Fruit fly (Drosophila melanogaster) whole organism, embryonic: ENCODE data around the gene Kdm2.

Experiments used
- Atf6 ChIP-seq: fragments of 200-800 bp; sonication (Bioruptor generic); IDR thresholded peaks from 2 replicates; pipeline ENCODE4 v1.3.6; 2022; ENCODE audit warnings: missing biosample characterization, missing genetic modification characterization
- BEAF-32 ChIP-seq: fragments of 200-800 bp; sonication (Bioruptor generic); optimal IDR thresholded peaks from 3 replicates; lab custom pipeline; 2017; ENCODE audit warnings: missing biosample characterization, missing genetic modification characterization, mild to moderate bottlenecking, moderate library complexity, missing genetic modification reagents
- CG10267 ChIP-seq: fragments of 200-800 bp; sonication (Bioruptor generic); optimal IDR thresholded peaks from 2 replicates; lab custom pipeline; 2018; ENCODE audit warnings: missing biosample characterization, mild to moderate bottlenecking, missing genetic modification characterization, moderate library complexity
- CG10979 ChIP-seq: fragments of 200-800 bp; sonication (Bioruptor generic); optimal IDR thresholded peaks from 2 replicates; lab custom pipeline; 2018; ENCODE audit warnings: missing biosample characterization, mild to moderate bottlenecking, missing genetic modification characterization, moderate library complexity
- CG11504 ChIP-seq: fragments of 200-800 bp; sonication (Bioruptor generic); optimal IDR thresholded peaks from 3 replicates; lab custom pipeline; 2019; ENCODE audit warnings: missing biosample characterization, mild to moderate bottlenecking, missing genetic modification characterization, moderate library complexity
- CG11695 ChIP-seq: fragments of 200-800 bp; sonication (Bioruptor generic); IDR thresholded peaks from 3 replicates; pipeline ENCODE4 v1.3.6; 2022; ENCODE audit warnings: missing biosample characterization, missing genetic modification characterization
- CG14710 ChIP-seq: fragments of 200-800 bp; sonication (Bioruptor generic); optimal IDR thresholded peaks from 3 replicates; lab custom pipeline; 2019; ENCODE audit warnings: missing biosample characterization, mild to moderate bottlenecking, missing genetic modification characterization, moderate library complexity
- CG17186 ChIP-seq: fragments of 200-800 bp; sonication (Bioruptor generic); optimal IDR thresholded peaks from 3 replicates; lab custom pipeline; 2017; ENCODE audit warnings: missing biosample characterization, missing genetic modification reagents, missing genetic modification characterization
- CG30020 ChIP-seq: fragments of 200-800 bp; optimal IDR thresholded peaks from 2 replicates; lab custom pipeline; 2019; ENCODE audit warnings: missing biosample characterization, mild to moderate bottlenecking, missing genetic modification characterization, moderate library complexity
- CG32767 ChIP-seq: fragments of 200-800 bp; sonication (Bioruptor generic); IDR thresholded peaks from 2 replicates; pipeline ENCODE4 v1.3.6; 2022; ENCODE audit warnings: missing biosample characterization, missing genetic modification characterization
- CG4282 ChIP-seq: fragments of 200-800 bp; sonication (Bioruptor generic); optimal IDR thresholded peaks from 2 replicates; lab custom pipeline; 2016; ENCODE audit warnings: missing biosample characterization, missing genetic modification characterization
- CG7271 ChIP-seq: fragments of 200-800 bp; sonication (Bioruptor generic); optimal IDR thresholded peaks from 2 replicates; lab custom pipeline; 2018; ENCODE audit warnings: missing biosample characterization, mild to moderate bottlenecking, missing genetic modification characterization, moderate library complexity
- CG7556 ChIP-seq: fragments of 200-800 bp; sonication (Bioruptor generic); optimal IDR thresholded peaks from 2 replicates; lab custom pipeline; 2017; ENCODE audit warnings: missing biosample characterization, mild to moderate bottlenecking, missing genetic modification characterization
- CG7786 ChIP-seq: fragments of 200-800 bp; sonication (Bioruptor generic); optimal IDR thresholded peaks from 2 replicates; lab custom pipeline; 2016; ENCODE audit warnings: missing biosample characterization, missing genetic modification characterization
- CG7963 ChIP-seq: fragments of 200-800 bp; sonication (Bioruptor generic); IDR thresholded peaks from 3 replicates; pipeline ENCODE4 v1.3.6; 2022; ENCODE audit warnings: missing biosample characterization, missing genetic modification characterization; ENCODE audit not compliant: partially characterized antibody
- CG7987 ChIP-seq: fragments of 200-800 bp; sonication (Bioruptor generic); optimal IDR thresholded peaks from 2 replicates; lab custom pipeline; 2018; ENCODE audit warnings: missing biosample characterization, mild to moderate bottlenecking, missing genetic modification characterization, moderate library complexity
- CG8388 ChIP-seq: fragments of 200-800 bp; sonication (Bioruptor generic); optimal IDR thresholded peaks from 2 replicates; lab custom pipeline; 2019; ENCODE audit warnings: missing biosample characterization, mild to moderate bottlenecking, missing genetic modification characterization, moderate library complexity
- CG9437 ChIP-seq: fragments of 200-800 bp; sonication (Bioruptor generic); optimal IDR thresholded peaks from 2 replicates; lab custom pipeline; 2018; ENCODE audit warnings: missing biosample characterization, mild to moderate bottlenecking, missing genetic modification characterization
- CrebB ChIP-seq: fragments of 200-800 bp; sonication (Bioruptor generic); optimal IDR thresholded peaks from 3 replicates; lab custom pipeline; 2018; ENCODE audit warnings: missing biosample characterization, mild to moderate bottlenecking, missing genetic modification characterization
- Dfd ChIP-seq, 2 experiments: fragments of >200 bp; optimal IDR thresholded peaks; 2 replicates each; lab custom pipeline; 2017; ENCODE audit warnings: missing biosample characterization in 2 of 2, missing genetic modification characterization in 2 of 2
- E2f1 ChIP-seq: fragments of 200-800 bp; sonication (Bioruptor generic); IDR thresholded peaks from 2 replicates; pipeline ENCODE4 v1.3.6; 2022; ENCODE audit warnings: missing biosample characterization, missing genetic modification characterization
- HmgD ChIP-seq: fragments of 200-800 bp; sonication (Bioruptor generic); optimal IDR thresholded peaks from 3 replicates; lab custom pipeline; 2016; ENCODE audit warnings: missing biosample characterization, missing genetic modification characterization
- MESR4 ChIP-seq: fragments of 200-800 bp; sonication (Bioruptor generic); optimal IDR thresholded peaks from 2 replicates; lab custom pipeline; 2018; ENCODE audit warnings: missing biosample characterization, mild to moderate bottlenecking, missing genetic modification characterization, moderate library complexity
- Oaz ChIP-seq: fragments of 200-800 bp; sonication (Bioruptor generic); IDR thresholded peaks from 2 replicates; pipeline ENCODE4 v1.3.6; 2022; ENCODE audit warnings: missing biosample characterization, missing genetic modification characterization
- Oli ChIP-seq: fragments of 200-800 bp; sonication (Bioruptor generic); optimal IDR thresholded peaks from 2 replicates; lab custom pipeline; 2018; ENCODE audit warnings: missing biosample characterization, mild to moderate bottlenecking, missing genetic modification characterization, moderate library complexity
- PHDP ChIP-seq: fragments of 200-800 bp; sonication (Bioruptor generic); optimal IDR thresholded peaks from 3 replicates; lab custom pipeline; 2018; ENCODE audit warnings: missing biosample characterization, mild to moderate bottlenecking, missing genetic modification characterization, moderate library complexity
- Sry-δ ChIP-seq: fragments of 200-800 bp; sonication (Bioruptor generic); optimal IDR thresholded peaks from 2 replicates; lab custom pipeline; 2016; ENCODE audit warnings: missing biosample characterization, missing genetic modification characterization
- Stat92E ChIP-seq, 3 experiments: fragments of >200 bp in 2 of 3; fragments of 200-800 bp in 1 of 3; sonication (Bioruptor generic) in 1 of 3; optimal IDR thresholded peaks; 2 replicates each; lab custom pipeline; 2017 to 2019; ENCODE audit warnings: missing biosample characterization in 3 of 3, missing genetic modification characterization in 3 of 3, mild to moderate bottlenecking in 1 of 3, moderate library complexity in 1 of 3
- Xbp1 ChIP-seq: fragments of 200-800 bp; sonication (Bioruptor generic); optimal IDR thresholded peaks from 3 replicates; lab custom pipeline; 2016; ENCODE audit warnings: missing biosample characterization, mild to moderate bottlenecking, missing genetic modification characterization
- Xrp1 ChIP-seq: fragments of 200-800 bp; sonication (Bioruptor generic); IDR thresholded peaks from 2 replicates; pipeline ENCODE4 v1.3.6; 2022; ENCODE audit warnings: missing biosample characterization, missing genetic modification characterization
- ato ChIP-seq: fragments of 200-800 bp; sonication (Bioruptor generic); IDR thresholded peaks from 2 replicates; pipeline ENCODE4 v1.3.6; 2022; ENCODE audit warnings: missing biosample characterization, missing genetic modification characterization; ENCODE audit not compliant: partially characterized antibody
- bigmax ChIP-seq: fragments of 200-800 bp; sonication (Bioruptor generic); optimal IDR thresholded peaks from 2 replicates; lab custom pipeline; 2018; ENCODE audit warnings: missing biosample characterization, mild to moderate bottlenecking, missing genetic modification characterization
- cwo ChIP-seq: fragments of 200-800 bp; sonication (Bioruptor generic); optimal IDR thresholded peaks from 3 replicates; lab custom pipeline; 2017; ENCODE audit warnings: missing biosample characterization, missing genetic modification characterization, mild to moderate bottlenecking, moderate library complexity, missing genetic modification reagents
- emc ChIP-seq: fragments of 200-800 bp; sonication (Bioruptor generic); optimal IDR thresholded peaks from 2 replicates; lab custom pipeline; 2016; ENCODE audit warnings: missing biosample characterization, missing genetic modification characterization
- ind ChIP-seq: fragments of 200-800 bp; sonication (Bioruptor generic); optimal IDR thresholded peaks from 3 replicates; lab custom pipeline; 2016; ENCODE audit warnings: missing biosample characterization, missing genetic modification characterization
- jumu ChIP-seq: fragments of 200-800 bp; sonication (Bioruptor generic); optimal IDR thresholded peaks from 3 replicates; lab custom pipeline; 2016; ENCODE audit warnings: missing biosample characterization, missing genetic modification characterization
- klu ChIP-seq: fragments of 200-800 bp; sonication (Bioruptor generic); IDR thresholded peaks from 2 replicates; pipeline ENCODE4 v1.3.6; 2022; ENCODE audit warnings: missing biosample characterization, missing genetic modification characterization
- lmd ChIP-seq: fragments of 200-800 bp; sonication (Bioruptor generic); IDR thresholded peaks from 2 replicates; pipeline ENCODE4 v1.3.6; 2022; ENCODE audit warnings: missing biosample characterization, missing genetic modification characterization
- nerfin-1 ChIP-seq: fragments of 200-800 bp; sonication (Bioruptor generic); optimal IDR thresholded peaks from 3 replicates; lab custom pipeline; 2019; ENCODE audit warnings: missing biosample characterization, mild to moderate bottlenecking, missing genetic modification characterization, moderate library complexity
- pan ChIP-seq, 4 experiments: fragments of >200 bp in 3 of 4; fragments of 200-800 bp in 1 of 4; sonication (Bioruptor generic) in 1 of 4; optimal IDR thresholded peaks in 3 of 4; IDR thresholded peaks in 1 of 4; 2 replicates each; pipeline versions ENCODE4 v1.3.6 to Lab custom; 2017 to 2022; ENCODE audit warnings: missing biosample characterization in 2 of 4, missing genetic modification characterization in 2 of 4, mixed read lengths in 1 of 4
- pb ChIP-seq: fragments of 200-800 bp; sonication (Bioruptor generic); optimal IDR thresholded peaks from 3 replicates; lab custom pipeline; 2016; ENCODE audit warnings: missing biosample characterization, missing genetic modification characterization
- pfk ChIP-seq: fragments of 200-800 bp; sonication (Bioruptor generic); optimal IDR thresholded peaks from 2 replicates; lab custom pipeline; 2018; ENCODE audit warnings: missing biosample characterization, mild to moderate bottlenecking, missing genetic modification characterization, moderate library complexity
- pita ChIP-seq: fragments of 200-800 bp; sonication (Bioruptor generic); optimal IDR thresholded peaks from 2 replicates; lab custom pipeline; 2017; ENCODE audit warnings: missing biosample characterization, mild to moderate bottlenecking, missing genetic modification characterization
- psq ChIP-seq: fragments of 200-800 bp; sonication (Bioruptor generic); optimal IDR thresholded peaks from 2 replicates; lab custom pipeline; 2017; ENCODE audit warnings: missing biosample characterization, missing genetic modification characterization
- run ChIP-seq: fragments of 200-800 bp; sonication (Bioruptor generic); optimal IDR thresholded peaks from 3 replicates; lab custom pipeline; 2018; ENCODE audit warnings: missing biosample characterization, mild to moderate bottlenecking, missing genetic modification characterization
- schlank ChIP-seq: fragments of 200-800 bp; sonication (Bioruptor generic); optimal IDR thresholded peaks from 2 replicates; lab custom pipeline; 2018; ENCODE audit warnings: missing biosample characterization, mild to moderate bottlenecking, missing genetic modification characterization
- sens ChIP-seq: fragments of 200-800 bp; sonication (Bioruptor generic); peaks from one replicate; lab custom pipeline; 2016; ENCODE audit warnings: missing biosample characterization, missing genetic modification characterization
- tap ChIP-seq: fragments of 200-800 bp; optimal IDR thresholded peaks from 3 replicates; lab custom pipeline; 2019; ENCODE audit warnings: missing biosample characterization, mild to moderate bottlenecking, missing genetic modification characterization, moderate library complexity
- wor ChIP-seq: fragments of 200-800 bp; sonication (Bioruptor generic); IDR thresholded peaks from 2 replicates; pipeline ENCODE4 v1.3.6; 2022; ENCODE audit warnings: missing biosample characterization, missing genetic modification characterization
- z ChIP-seq: fragments of 200-800 bp; sonication (Bioruptor generic); IDR thresholded peaks from 3 replicates; pipeline ENCODE4 v1.3.6; 2022; ENCODE audit warnings: missing biosample characterization, missing genetic modification characterization

Gene Kdm2

dm6 chr3R:9062756-9063155 lies 10.5 kb downstream of the Kdm2 start (continued):
- TF ChIP-seq psq (GFP tag; lab: Kevin White, UChicago) (no peak), emc (GFP tag; lab: Kevin White, UChicago) (no peak), run (tag; lab: Kevin White, UChicago) (no peak), pb (no peak), Sry-δ (no peak), tap (tag; lab: Kevin White, UChicago) (no peak), ind (GFP tag; lab: Kevin White, UChicago) (peak; percentile 1), CG9437 (no peak), Stat92E (GFP tag; optimal IDR thresholded peaks at IDR 0.05; lab: Kevin White, UChicago) (no peak), wor (GFP tag; lab: Robert Waterston, UW) (no peak), Xrp1 (peak; percentile 37; the same call in 1 of the 2 replicates), CG7786 (GFP tag; lab: Kevin White, UChicago) (no peak), CG4282 (GFP tag; lab: Kevin White, UChicago) (no peak), Atf6 (GFP tag; lab: Robert Waterston, UW) (no peak), CG7987 (GFP tag; lab: Kevin White, UChicago) (no peak), Dfd (GFP tag; optimal IDR thresholded peaks at IDR 0.05; lab: Kevin White, UChicago) (no peak), CG8388 (GFP tag; lab: Kevin White, UChicago) (no peak), pita (GFP tag; lab: Kevin White, UChicago) (no peak), CG7271 (tag; lab: Kevin White, UChicago) (no peak), bigmax (no peak), z (no peak), cwo (GFP tag; lab: Kevin White, UChicago) (no peak), Oli (tag; lab: Kevin White, UChicago) (no peak), BEAF-32 (GFP tag; lab: Kevin White, UChicago) (no peak), CG11695 (GFP tag; lab: Robert Waterston, UW) (0 out of 3 replicates have a peak, but pooled peaks have one; percentile 15), ato (GFP tag; lab: Robert Waterston, UW) (no peak), pfk (GFP tag; lab: Kevin White, UChicago) (no peak), CG10979 (tag; lab: Kevin White, UChicago) (peak; percentile 0), Oaz (GFP tag; lab: Robert Waterston, UW) (no peak)

DNA sequence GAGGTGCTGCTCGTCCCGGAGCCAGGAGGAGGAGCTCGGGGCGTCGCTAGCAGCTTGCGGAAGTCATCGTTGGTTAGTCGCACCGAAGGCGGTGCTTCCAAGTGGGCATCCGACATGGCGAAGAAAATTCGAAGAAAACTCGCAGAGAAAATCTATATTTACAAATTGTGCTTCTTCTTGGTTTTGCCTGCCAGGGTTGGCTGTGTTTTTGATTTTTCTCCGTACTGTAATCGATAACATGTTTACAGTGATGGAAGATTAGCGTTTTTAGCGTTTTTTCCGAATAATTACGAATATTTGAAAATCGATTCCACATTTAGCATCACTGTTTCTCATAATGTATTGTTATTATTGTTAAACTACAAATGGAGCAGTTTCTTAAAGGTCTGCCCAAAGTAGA lies 12.6 kb downstream of the Kdm2 start, which contains the start of the genes beag and Ada:
TSS of gene beag (minus strand) at position 205 of the 400 bp plus-strand sequence.
TSS of gene Ada (plus strand) at position 310 of the 400 bp plus-strand sequence.
- peak; percentile 9 for TF ChIP-seq HmgD
- TF ChIP-seq nerfin-1 (tag; lab: Kevin White, UChicago): peak; percentile 34
- 0 out of 2 replicates have a peak, but pooled peaks have one; percentile 15 for TF ChIP-seq CG32767 (GFP tag; lab: Robert Waterston, UW)
- TF ChIP-seq CG7963 (GFP tag; lab: Robert Waterston, UW): no peak
- TF ChIP-seq Xbp1 (GFP tag; lab: Kevin White, UChicago): peak; percentile 55
- TF ChIP-seq CrebB (tag; lab: Kevin White, UChicago): peak; percentile 5
- peak; percentile 54 for TF ChIP-seq jumu
- TF ChIP-seq klu (GFP tag; lab: Robert Waterston, UW): no peak
- TF ChIP-seq sens (GFP tag; lab: Kevin White, UChicago): peak; percentile 69
- TF ChIP-seq CG17186 (GFP tag; lab: Kevin White, UChicago): peak; percentile 47
- peak; percentile 91 for TF ChIP-seq MESR4 (GFP tag; lab: Kevin White, UChicago)
- no peak for TF ChIP-seq schlank (tag; lab: Kevin White, UChicago)
- peak; percentile 30; the same call in 1 of the 2 replicates for TF ChIP-seq lmd (GFP tag; lab: Robert Waterston, UW)
- no peak for TF ChIP-seq CG11504
- peak; percentile 68 for TF ChIP-seq CG10267 (tag; lab: Kevin White, UChicago)
- peak; percentile 47 for TF ChIP-seq PHDP (tag; lab: Kevin White, UChicago)
- peak; percentile 27 for TF ChIP-seq CG7556 (GFP tag; lab: Kevin White, UChicago)
- TF ChIP-seq pan (optimal IDR thresholded peaks at IDR 0.05; lab: Kevin White, UChicago): no peak
- TF ChIP-seq pan (GFP tag; optimal IDR thresholded peaks at IDR 0.05 in 1 of 2, IDR thresholded peaks at IDR 0.05 in 1 of 2): peak in 1 of 2 experiments; percentile 22
- 0 out of 2 replicates have a peak, but pooled peaks have one; percentile 23 for TF ChIP-seq E2f1
- peak; percentile 68 for TF ChIP-seq CG30020
- TF ChIP-seq CG14710 (tag; lab: Kevin White, UChicago): peak; percentile 61
